Worm (Caenorhabditis elegans) whole organism, late embryonic: ENCODE measurements around the gene cogc-8.

ENCODE experiments used
- C08G9.2 ChIP-seq: sonication (generic microtip); optimal IDR thresholded peaks from 2 replicates; lab custom pipeline; 2016; ENCODE audit warnings: mild to moderate bottlenecking, missing genetic modification characterization, moderate library complexity, missing compliant biosample characterization
- K02D7.2 ChIP-seq: sonication (generic microtip); optimal IDR thresholded peaks from 2 replicates; lab custom pipeline; 2017; ENCODE audit warnings: mild to moderate bottlenecking, missing genetic modification characterization, missing compliant biosample characterization
- K09A11.1 ChIP-seq: sonication (generic microtip); optimal IDR thresholded peaks from 2 replicates; lab custom pipeline; 2017; ENCODE audit warnings: antibody characterized with exemption, mild to moderate bottlenecking, missing genetic modification characterization, missing compliant biosample characterization; ENCODE audit not compliant: insufficient read depth
- ama-1 ChIP-seq: fragments of 150-350 bp; optimal IDR thresholded peaks from 2 replicates; lab custom pipeline; 2014
- ceh-14 ChIP-seq: sonication (generic microtip); optimal IDR thresholded peaks from 2 replicates; lab custom pipeline; 2016; ENCODE audit warnings: missing genotype, missing genetic modification characterization, missing compliant biosample characterization
- ceh-18 ChIP-seq: sonication (generic microtip); optimal IDR thresholded peaks from 2 replicates; lab custom pipeline; 2016; ENCODE audit warnings: missing genetic modification characterization, missing compliant biosample characterization
- ceh-19 ChIP-seq: fragments of 200-800 bp; sonication (Bioruptor generic); optimal IDR thresholded peaks from 2 replicates; lab custom pipeline; 2018; ENCODE audit warnings: mild to moderate bottlenecking, missing genetic modification characterization, missing compliant biosample characterization
- ceh-22 ChIP-seq: sonication (generic microtip); optimal IDR thresholded peaks from 2 replicates; lab custom pipeline; 2017; ENCODE audit warnings: missing biosample characterization, missing genetic modification characterization
- ceh-24 ChIP-seq: sonication (generic microtip); optimal IDR thresholded peaks from 2 replicates; lab custom pipeline; 2016; ENCODE audit warnings: mild to moderate bottlenecking, missing genetic modification characterization, missing compliant biosample characterization
- ceh-30 ChIP-seq: fragments of 150-350 bp; optimal IDR thresholded peaks from 2 replicates; lab custom pipeline; 2014; ENCODE audit warnings: missing biosample characterization, missing genetic modification characterization
- ceh-31 ChIP-seq: sonication (generic microtip); optimal IDR thresholded peaks from 2 replicates; lab custom pipeline; 2016; ENCODE audit warnings: missing genetic modification characterization, missing compliant biosample characterization
- ceh-34 ChIP-seq: sonication (generic microtip); optimal IDR thresholded peaks from 2 replicates; lab custom pipeline; 2016; ENCODE audit warnings: mild to moderate bottlenecking, missing genetic modification characterization, missing compliant biosample characterization
- ceh-48 ChIP-seq: sonication (generic microtip); optimal IDR thresholded peaks from 2 replicates; lab custom pipeline; 2016; ENCODE audit warnings: missing genetic modification characterization, inconsistent platforms, missing compliant biosample characterization
- ceh-6 ChIP-seq: fragments of 200-800 bp; sonication (Bioruptor generic); optimal IDR thresholded peaks from 2 replicates; lab custom pipeline; 2018; ENCODE audit warnings: mild to moderate bottlenecking, missing genetic modification characterization, missing compliant biosample characterization
- ceh-9 ChIP-seq: sonication (generic microtip); optimal IDR thresholded peaks from 2 replicates; lab custom pipeline; 2016; ENCODE audit warnings: mild to moderate bottlenecking, missing genetic modification characterization, inconsistent platforms, missing compliant biosample characterization
- che-1 ChIP-seq: sonication (generic microtip); optimal IDR thresholded peaks from 2 replicates; lab custom pipeline; 2016; ENCODE audit warnings: mild to moderate bottlenecking, missing genetic modification characterization, missing compliant biosample characterization
- dve-1 ChIP-seq: sonication (generic microtip); optimal IDR thresholded peaks from 2 replicates; lab custom pipeline; 2017; ENCODE audit warnings: antibody characterized with exemption, mild to moderate bottlenecking, missing genetic modification characterization, missing compliant biosample characterization
- eyg-1 ChIP-seq: sonication (generic microtip); optimal IDR thresholded peaks from 2 replicates; lab custom pipeline; 2016; ENCODE audit warnings: missing genotype, missing genetic modification characterization, missing compliant biosample characterization
- fax-1 ChIP-seq: sonication (generic microtip); optimal IDR thresholded peaks from 2 replicates; lab custom pipeline; 2016; ENCODE audit warnings: missing genotype, missing genetic modification characterization, missing compliant biosample characterization
- fkh-10 ChIP-seq: fragments of 150-350 bp; optimal IDR thresholded peaks from 2 replicates; lab custom pipeline; 2014; ENCODE audit warnings: missing biosample characterization, missing genetic modification reagents, missing genetic modification characterization
- gmeb-2 ChIP-seq: sonication (generic microtip); optimal IDR thresholded peaks from 2 replicates; lab custom pipeline; 2016; ENCODE audit warnings: missing genetic modification characterization, inconsistent platforms, missing compliant biosample characterization
- hlh-15 ChIP-seq: sonication (generic microtip); optimal IDR thresholded peaks from 2 replicates; lab custom pipeline; 2016; ENCODE audit warnings: missing genetic modification characterization, missing compliant biosample characterization
- lim-6 ChIP-seq: sonication (generic microtip); optimal IDR thresholded peaks from 2 replicates; lab custom pipeline; 2016; ENCODE audit warnings: missing genetic modification characterization, missing compliant biosample characterization
- lin-11 ChIP-seq: fragments of 200-800 bp; sonication (Bioruptor generic); optimal IDR thresholded peaks from 2 replicates; lab custom pipeline; 2018; ENCODE audit warnings: mild to moderate bottlenecking, missing genetic modification characterization, missing compliant biosample characterization
- madf-2 ChIP-seq: sonication (generic microtip); optimal IDR thresholded peaks from 2 replicates; lab custom pipeline; 2017; ENCODE audit warnings: missing genetic modification characterization, missing compliant biosample characterization
- mec-3 ChIP-seq: sonication (generic microtip); optimal IDR thresholded peaks from 2 replicates; lab custom pipeline; 2016; ENCODE audit warnings: borderline replicate concordance, missing genetic modification characterization, missing compliant biosample characterization
- nhr-232 ChIP-seq: sonication (generic microtip); optimal IDR thresholded peaks from 2 replicates; lab custom pipeline; 2016; ENCODE audit warnings: missing genetic modification characterization, missing compliant biosample characterization
- odd-2 ChIP-seq: sonication (generic microtip); optimal IDR thresholded peaks from 2 replicates; lab custom pipeline; 2017; ENCODE audit warnings: antibody characterized with exemption, mild to moderate bottlenecking, missing genetic modification characterization, missing compliant biosample characterization
- pag-3 ChIP-seq: sonication (generic microtip); optimal IDR thresholded peaks from 2 replicates; lab custom pipeline; 2016; ENCODE audit warnings: missing compliant biosample characterization, missing genetic modification characterization, borderline replicate concordance
- pha-4 ChIP-seq: fragments of 150-350 bp; optimal IDR thresholded peaks from 2 replicates; lab custom pipeline; 2018; ENCODE audit warnings: missing biosample characterization, missing genetic modification reagents, missing genetic modification characterization
- ref-2 ChIP-seq: sonication (generic microtip); optimal IDR thresholded peaks from 2 replicates; lab custom pipeline; 2016; ENCODE audit warnings: missing genetic modification characterization, missing compliant biosample characterization
- syd-9 ChIP-seq: sonication (generic microtip); optimal IDR thresholded peaks from 2 replicates; lab custom pipeline; 2016; ENCODE audit warnings: mild to moderate bottlenecking, missing genetic modification characterization, moderate library complexity, missing compliant biosample characterization
- tbx-2 ChIP-seq: sonication (generic microtip); optimal IDR thresholded peaks from 2 replicates; lab custom pipeline; 2016; ENCODE audit warnings: missing genetic modification characterization, missing compliant biosample characterization
- unc-3 ChIP-seq, 2 experiments: fragments of 200-800 bp in 1 of 2; sonication (Bioruptor generic) in 1 of 2; sonication (generic microtip) in 1 of 2; conservative IDR thresholded peaks in 1 of 2; optimal IDR thresholded peaks in 1 of 2; 2 replicates each; pipeline versions ENCODE4 v1.3.6 to Lab custom; 2016 to 2022; ENCODE audit warnings: missing compliant biosample characterization in 2 of 2, missing genetic modification characterization in 2 of 2, missing genetic modification reagents in 1 of 2
- unc-86 ChIP-seq: sonication (generic microtip); optimal IDR thresholded peaks from 2 replicates; lab custom pipeline; 2016; ENCODE audit warnings: missing genetic modification characterization, missing compliant biosample characterization
- ztf-16 ChIP-seq: sonication (generic microtip); optimal IDR thresholded peaks from 2 replicates; lab custom pipeline; 2017; ENCODE audit warnings: missing genetic modification characterization, missing compliant biosample characterization

Gene cogc-8

ce11 chrIV:257095-257494 is 16.8 kb downstream of the cogc-8 start, which contains the start of gene R02D3.8:
R02D3.8 (minus strand) TSS chrIV:257203.
- TF ChIP-seq che-1 (tag; lab: Kevin White, UChicago), result no peak
- no peak for TF ChIP-seq eyg-1
- TF ChIP-seq gmeb-2 (tag; lab: Kevin White, UChicago), result no peak
- TF ChIP-seq ceh-14, result no peak
- no peak for TF ChIP-seq K09A11.1 (tag; lab: Kevin White, UChicago)
- no peak for TF ChIP-seq odd-2 (tag; lab: Kevin White, UChicago)
- no peak for TF ChIP-seq unc-86 (tag; lab: Kevin White, UChicago)
- TF ChIP-seq ceh-30 (tag; lab: Kevin White, UChicago), result no peak
- TF ChIP-seq lim-6, result no peak
- no peak for TF ChIP-seq dve-1 (tag; lab: Kevin White, UChicago)
- TF ChIP-seq C08G9.2 (tag; lab: Kevin White, UChicago), result peak; percentile 12
- no peak for TF ChIP-seq ceh-48 (tag; lab: Kevin White, UChicago)
- TF ChIP-seq nhr-232 (tag; lab: Kevin White, UChicago), result no peak
- TF ChIP-seq ceh-22 (tag; lab: Kevin White, UChicago), result no peak
- no peak for TF ChIP-seq mec-3 (tag; lab: Kevin White, UChicago)
- TF ChIP-seq ceh-19 (GFP tag; lab: Kevin White, UChicago), result no peak
- no peak for TF ChIP-seq K02D7.2 (tag; lab: Kevin White, UChicago)
- TF ChIP-seq ceh-24 (tag; lab: Kevin White, UChicago), result no peak
- TF ChIP-seq ceh-31 (tag; lab: Kevin White, UChicago), result peak; percentile 41
- TF ChIP-seq pag-3 (tag; lab: Kevin White, UChicago), result no peak
- TF ChIP-seq pha-4 (tag; lab: Kevin White, UChicago), result no peak
- TF ChIP-seq tbx-2 (tag; lab: Kevin White, UChicago), result peak; percentile 27
- TF ChIP-seq ref-2 (tag; lab: Kevin White, UChicago), result no peak
- TF ChIP-seq madf-2 (tag; lab: Kevin White, UChicago), result no peak

- TF ChIP-seq tbx-2 (tag; lab: Kevin White, UChicago) (no peak), ceh-18 (tag; lab: Kevin White, UChicago) (no peak), ceh-31 (tag; lab: Kevin White, UChicago) (no peak), unc-3 (GFP tag; conservative IDR thresholded peaks at IDR 0.05; lab: Robert Waterston, UW) (no peak), unc-3 (tag; optimal IDR thresholded peaks at IDR 0.05; lab: Kevin White, UChicago) (no peak), C08G9.2 (tag; lab: Kevin White, UChicago) (no peak), lim-6 (no peak), ceh-6 (GFP tag; lab: Kevin White, UChicago) (no peak), ceh-34 (no peak), ceh-19 (GFP tag; lab: Kevin White, UChicago) (no peak), ztf-16 (tag; lab: Kevin White, UChicago) (no peak)
- TF ChIP-seq, all 69 proteins: peak for 0
These were observed 18.1 kb downstream of the cogc-8 start for ce11 chrIV:258362-258761.

ce11 chrIV:259142-259541 is 18.9 kb downstream of the cogc-8 start, which contains the start of gene dpy-9:
dpy-9 (minus strand) TSS chrIV:259204.
- no peak for TF ChIP-seq lin-11 (tag; lab: Kevin White, UChicago)
- TF ChIP-seq hlh-15 (tag; lab: Kevin White, UChicago), result no peak
- TF ChIP-seq fkh-10 (GFP tag; lab: Kevin White, UChicago), result no peak
- TF ChIP-seq madf-2 (tag; lab: Kevin White, UChicago), result no peak
- no peak for TF ChIP-seq ceh-30 (tag; lab: Kevin White, UChicago)
- no peak for TF ChIP-seq ama-1 (lab: Kevin White, UChicago)
- no peak for TF ChIP-seq K09A11.1 (tag; lab: Kevin White, UChicago)
- no peak for TF ChIP-seq dve-1 (tag; lab: Kevin White, UChicago)
- no peak for TF ChIP-seq fax-1 (tag; lab: Kevin White, UChicago)
- no peak for TF ChIP-seq syd-9 (tag; lab: Kevin White, UChicago)
- no peak for TF ChIP-seq ceh-9 (tag; lab: Kevin White, UChicago)
- no peak for TF ChIP-seq C08G9.2 (tag; lab: Kevin White, UChicago)
